Worm (Caenorhabditis elegans) whole organism, late embryonic: ENCODE results near the gene F53C3.1.

Source experiments
- C08G9.2 ChIP-seq: sonication (generic microtip); optimal IDR thresholded peaks from 2 replicates; lab custom pipeline; 2016; ENCODE audit warnings: mild to moderate bottlenecking, missing genetic modification characterization, moderate library complexity, missing compliant biosample characterization
- F13H6.1 ChIP-seq: sonication (generic microtip); optimal IDR thresholded peaks from 2 replicates; lab custom pipeline; 2016; ENCODE audit warnings: missing genetic modification characterization, missing compliant biosample characterization
- Y22D7AL.16 ChIP-seq: sonication (generic microtip); optimal IDR thresholded peaks from 2 replicates; lab custom pipeline; 2016; ENCODE audit warnings: missing genetic modification characterization, missing compliant biosample characterization
- ahr-1 ChIP-seq: sonication (generic microtip); optimal IDR thresholded peaks from 2 replicates; lab custom pipeline; 2016; ENCODE audit warnings: missing genetic modification characterization, missing compliant biosample characterization
- ama-1 ChIP-seq: fragments of 150-350 bp; optimal IDR thresholded peaks from 2 replicates; lab custom pipeline; 2014
- ceh-14 ChIP-seq: sonication (generic microtip); optimal IDR thresholded peaks from 2 replicates; lab custom pipeline; 2016; ENCODE audit warnings: missing genotype, missing genetic modification characterization, missing compliant biosample characterization
- ceh-18 ChIP-seq: sonication (generic microtip); optimal IDR thresholded peaks from 2 replicates; lab custom pipeline; 2016; ENCODE audit warnings: missing genetic modification characterization, missing compliant biosample characterization
- ceh-19 ChIP-seq: fragments of 200-800 bp; sonication (Bioruptor generic); optimal IDR thresholded peaks from 2 replicates; lab custom pipeline; 2018; ENCODE audit warnings: mild to moderate bottlenecking, missing genetic modification characterization, missing compliant biosample characterization
- ceh-2 ChIP-seq: sonication (generic microtip); optimal IDR thresholded peaks from 2 replicates; lab custom pipeline; 2016; ENCODE audit warnings: missing genotype, missing genetic modification characterization, missing compliant biosample characterization
- ceh-30 ChIP-seq: fragments of 150-350 bp; optimal IDR thresholded peaks from 2 replicates; lab custom pipeline; 2014; ENCODE audit warnings: missing biosample characterization, missing genetic modification characterization
- ceh-34 ChIP-seq: sonication (generic microtip); optimal IDR thresholded peaks from 2 replicates; lab custom pipeline; 2016; ENCODE audit warnings: mild to moderate bottlenecking, missing genetic modification characterization, missing compliant biosample characterization
- ceh-45 ChIP-seq: fragments of 200-800 bp; sonication (Bioruptor generic); IDR thresholded peaks from 2 replicates; pipeline ENCODE4 v1.3.6; 2022; ENCODE audit warnings: missing genetic modification reagents, missing genetic modification characterization, missing compliant biosample characterization
- ceh-6 ChIP-seq: fragments of 200-800 bp; sonication (Bioruptor generic); optimal IDR thresholded peaks from 2 replicates; lab custom pipeline; 2018; ENCODE audit warnings: mild to moderate bottlenecking, missing genetic modification characterization, missing compliant biosample characterization
- che-1 ChIP-seq: sonication (generic microtip); optimal IDR thresholded peaks from 2 replicates; lab custom pipeline; 2016; ENCODE audit warnings: mild to moderate bottlenecking, missing genetic modification characterization, missing compliant biosample characterization
- elt-4 ChIP-seq: sonication (generic microtip); optimal IDR thresholded peaks from 2 replicates; lab custom pipeline; 2016; ENCODE audit warnings: missing genetic modification characterization, missing compliant biosample characterization
- ets-4 ChIP-seq: sonication (generic microtip); optimal IDR thresholded peaks from 2 replicates; lab custom pipeline; 2016; ENCODE audit warnings: missing genetic modification characterization, missing compliant biosample characterization
- eyg-1 ChIP-seq: sonication (generic microtip); optimal IDR thresholded peaks from 2 replicates; lab custom pipeline; 2016; ENCODE audit warnings: missing genotype, missing genetic modification characterization, missing compliant biosample characterization
- fkh-10 ChIP-seq: fragments of 150-350 bp; optimal IDR thresholded peaks from 2 replicates; lab custom pipeline; 2014; ENCODE audit warnings: missing biosample characterization, missing genetic modification reagents, missing genetic modification characterization
- fkh-6 ChIP-seq: sonication (generic microtip); optimal IDR thresholded peaks from 2 replicates; lab custom pipeline; 2016; ENCODE audit warnings: missing genetic modification characterization, missing compliant biosample characterization
- hlh-13 ChIP-seq: fragments of 200-800 bp; sonication (Bioruptor generic); optimal IDR thresholded peaks from 2 replicates; lab custom pipeline; 2018; ENCODE audit warnings: mild to moderate bottlenecking, missing genetic modification characterization, missing compliant biosample characterization
- hlh-30 ChIP-seq: sonication (generic microtip); optimal IDR thresholded peaks from 2 replicates; lab custom pipeline; 2017; ENCODE audit warnings: antibody characterized with exemption, missing genetic modification characterization, missing compliant biosample characterization; ENCODE audit not compliant: insufficient read depth
- hlh-6 ChIP-seq: sonication (generic microtip); optimal IDR thresholded peaks from 2 replicates; lab custom pipeline; 2016; ENCODE audit warnings: missing genotype, missing genetic modification characterization, missing compliant biosample characterization
- lim-6 ChIP-seq: sonication (generic microtip); optimal IDR thresholded peaks from 2 replicates; lab custom pipeline; 2016; ENCODE audit warnings: missing genetic modification characterization, missing compliant biosample characterization
- lin-11 ChIP-seq: fragments of 200-800 bp; sonication (Bioruptor generic); optimal IDR thresholded peaks from 2 replicates; lab custom pipeline; 2018; ENCODE audit warnings: mild to moderate bottlenecking, missing genetic modification characterization, missing compliant biosample characterization
- madf-2 ChIP-seq: sonication (generic microtip); optimal IDR thresholded peaks from 2 replicates; lab custom pipeline; 2017; ENCODE audit warnings: missing genetic modification characterization, missing compliant biosample characterization
- nfya-1 ChIP-seq: sonication (generic microtip); optimal IDR thresholded peaks from 2 replicates; lab custom pipeline; 2017; ENCODE audit warnings: missing genetic modification characterization, mild to moderate bottlenecking, missing compliant biosample characterization, antibody characterized with exemption, moderate library complexity
- nhr-11 ChIP-seq: fragments of 150-350 bp; optimal IDR thresholded peaks from 2 replicates; lab custom pipeline; 2014; ENCODE audit warnings: missing biosample characterization, missing genetic modification characterization
- odd-2 ChIP-seq: sonication (generic microtip); optimal IDR thresholded peaks from 2 replicates; lab custom pipeline; 2017; ENCODE audit warnings: antibody characterized with exemption, mild to moderate bottlenecking, missing genetic modification characterization, missing compliant biosample characterization
- pag-3 ChIP-seq: sonication (generic microtip); optimal IDR thresholded peaks from 2 replicates; lab custom pipeline; 2016; ENCODE audit warnings: missing compliant biosample characterization, missing genetic modification characterization, borderline replicate concordance
- pax-1 ChIP-seq: fragments of 150-350 bp; optimal IDR thresholded peaks from 2 replicates; lab custom pipeline; 2014; ENCODE audit warnings: missing biosample characterization, missing genetic modification characterization
- pha-2 ChIP-seq: sonication (generic microtip); optimal IDR thresholded peaks from 2 replicates; lab custom pipeline; 2017; ENCODE audit warnings: mild to moderate bottlenecking, missing genetic modification characterization, missing compliant biosample characterization
- pqm-1 ChIP-seq: sonication (generic microtip); optimal IDR thresholded peaks from 2 replicates; lab custom pipeline; 2016; ENCODE audit warnings: missing genetic modification characterization, missing compliant biosample characterization
- pros-1 ChIP-seq: fragments of 150-350 bp; optimal IDR thresholded peaks from 2 replicates; lab custom pipeline; 2014; ENCODE audit warnings: missing biosample characterization, missing genetic modification reagents, missing genetic modification characterization
- ref-2 ChIP-seq: sonication (generic microtip); optimal IDR thresholded peaks from 2 replicates; lab custom pipeline; 2016; ENCODE audit warnings: missing genetic modification characterization, missing compliant biosample characterization
- sdc-2 ChIP-seq: sonication (generic microtip); optimal IDR thresholded peaks from 2 replicates; lab custom pipeline; 2016; ENCODE audit warnings: missing genotype, missing genetic modification characterization, missing compliant biosample characterization
- ttx-3 ChIP-seq: sonication (generic microtip); optimal IDR thresholded peaks from 2 replicates; lab custom pipeline; 2016; ENCODE audit warnings: missing genetic modification reagents, missing genetic modification characterization, missing compliant biosample characterization
- unc-3 ChIP-seq, 2 experiments: fragments of 200-800 bp in 1 of 2; sonication (Bioruptor generic) in 1 of 2; sonication (generic microtip) in 1 of 2; conservative IDR thresholded peaks in 1 of 2; optimal IDR thresholded peaks in 1 of 2; 2 replicates each; pipeline versions ENCODE4 v1.3.6 to Lab custom; 2016 to 2022; ENCODE audit warnings: missing compliant biosample characterization in 2 of 2, missing genetic modification characterization in 2 of 2, missing genetic modification reagents in 1 of 2
- unc-42 ChIP-seq: sonication (generic microtip); optimal IDR thresholded peaks from 2 replicates; lab custom pipeline; 2016; ENCODE audit warnings: missing genotype, missing genetic modification characterization, missing compliant biosample characterization
- unc-86 ChIP-seq: sonication (generic microtip); optimal IDR thresholded peaks from 2 replicates; lab custom pipeline; 2016; ENCODE audit warnings: missing genetic modification characterization, missing compliant biosample characterization
- zip-5 ChIP-seq: sonication (generic microtip); optimal IDR thresholded peaks from 2 replicates; lab custom pipeline; 2016; ENCODE audit warnings: missing genetic modification characterization, missing compliant biosample characterization

The F53C3.1 gene

ce11 chrII:3877127-3877526 lies 34.7 kb upstream of the F53C3.1 start, which contains the start of gene nep-3:
Gene nep-3, minus strand, starts transcription at chrII:3877227.
- no peak for TF ChIP-seq pqm-1 (tag; lab: Kevin White, UChicago)
- no peak for TF ChIP-seq Y22D7AL.16 (tag; lab: Kevin White, UChicago)
- TF ChIP-seq sdc-2: no peak
- no peak for TF ChIP-seq pha-2
- no peak for TF ChIP-seq pros-1 (tag; lab: Kevin White, UChicago)
- no peak for TF ChIP-seq ttx-3 (tag; lab: Kevin White, UChicago)
- no peak for TF ChIP-seq pax-1 (tag; lab: Kevin White, UChicago)
- TF ChIP-seq ref-2 (tag; lab: Kevin White, UChicago): no peak
- TF ChIP-seq madf-2 (tag; lab: Kevin White, UChicago): no peak

ce11 chrII:3877874-3878273 lies 33.9 kb upstream of the F53C3.1 start, which contains the start of gene sdz-7:
Gene sdz-7, minus strand, starts transcription at chrII:3877974.
- TF ChIP-seq nfya-1 (tag; lab: Kevin White, UChicago) (peak; percentile 43), ttx-3 (tag; lab: Kevin White, UChicago) (no peak)
- TF ChIP-seq, all 69 proteins: peak for 1

ce11 chrII:3878330-3878729 lies 33.5 kb upstream of the F53C3.1 start, which contains the start of gene srh-250:
Gene srh-250, plus strand, starts transcription at chrII:3878630.
- TF ChIP-seq lim-6 (no peak), ceh-14 (tag; lab: Kevin White, UChicago) (no peak)

ce11 chrII:3879945-3880344 lies 31.9 kb upstream of the F53C3.1 start, which contains the start of gene nhr-166:
Gene nhr-166, plus strand, starts transcription at chrII:3880245.
- TF ChIP-seq eyg-1: no peak
- no peak for TF ChIP-seq madf-2 (tag; lab: Kevin White, UChicago)
- no peak for TF ChIP-seq ceh-2 (tag; lab: Kevin White, UChicago)
- no peak for TF ChIP-seq ceh-34
- no peak for TF ChIP-seq unc-3 (GFP tag; conservative IDR thresholded peaks at IDR 0.05; lab: Robert Waterston, UW)
- no peak for TF ChIP-seq unc-3 (tag; optimal IDR thresholded peaks at IDR 0.05; lab: Kevin White, UChicago)
- no peak for TF ChIP-seq unc-86 (tag; lab: Kevin White, UChicago)
- TF ChIP-seq ahr-1 (tag; lab: Kevin White, UChicago): no peak
- no peak for TF ChIP-seq hlh-6 (tag; lab: Kevin White, UChicago)
- no peak for TF ChIP-seq pag-3
- TF ChIP-seq che-1 (tag; lab: Kevin White, UChicago): no peak
- TF ChIP-seq C08G9.2 (tag; lab: Kevin White, UChicago): no peak
- no peak for TF ChIP-seq odd-2 (tag; lab: Kevin White, UChicago)
- no peak for TF ChIP-seq fkh-10 (GFP tag; lab: Kevin White, UChicago)
- no peak for TF ChIP-seq nhr-11 (tag; lab: Kevin White, UChicago)
- no peak for TF ChIP-seq ama-1 (lab: Kevin White, UChicago)
- no peak for TF ChIP-seq hlh-13 (GFP tag; lab: Kevin White, UChicago)

- TF ChIP-seq ceh-18 (tag; lab: Kevin White, UChicago) (no peak), F13H6.1 (tag; lab: Kevin White, UChicago) (no peak)
Observed at ce11 chrII:3891124-3891523, 20.7 kb upstream of the F53C3.1 start, which contains the start of gene F53C3.8. Gene F53C3.8, plus strand, starts transcription at chrII:3891424.

- TF ChIP-seq ceh-6 (GFP tag; lab: Kevin White, UChicago) (no peak), ama-1 (lab: Kevin White, UChicago) (no peak), unc-42 (tag; lab: Kevin White, UChicago) (no peak), ceh-45 (GFP tag; lab: Robert Waterston, UW) (no peak), ceh-34 (no peak), ttx-3 (tag; lab: Kevin White, UChicago) (no peak), ceh-18 (tag; lab: Kevin White, UChicago) (no peak), zip-5 (tag; lab: Kevin White, UChicago) (no peak), pha-2 (no peak), lin-11 (tag; lab: Kevin White, UChicago) (no peak), elt-4 (tag; lab: Kevin White, UChicago) (no peak), hlh-30 (no peak), sdc-2 (no peak), ets-4 (tag; lab: Kevin White, UChicago) (no peak), fkh-6 (tag; lab: Kevin White, UChicago) (no peak), ceh-30 (tag; lab: Kevin White, UChicago) (no peak), ceh-19 (GFP tag; lab: Kevin White, UChicago) (no peak), fkh-10 (GFP tag; lab: Kevin White, UChicago) (no peak)
- TF ChIP-seq, all 69 proteins: peak for 0
Observed at ce11 chrII:3893911-3894310, 17.9 kb upstream of the F53C3.1 start.
